Fruit fly (Drosophila melanogaster): ENCODE results near the gene Sgs8.

DNA sequence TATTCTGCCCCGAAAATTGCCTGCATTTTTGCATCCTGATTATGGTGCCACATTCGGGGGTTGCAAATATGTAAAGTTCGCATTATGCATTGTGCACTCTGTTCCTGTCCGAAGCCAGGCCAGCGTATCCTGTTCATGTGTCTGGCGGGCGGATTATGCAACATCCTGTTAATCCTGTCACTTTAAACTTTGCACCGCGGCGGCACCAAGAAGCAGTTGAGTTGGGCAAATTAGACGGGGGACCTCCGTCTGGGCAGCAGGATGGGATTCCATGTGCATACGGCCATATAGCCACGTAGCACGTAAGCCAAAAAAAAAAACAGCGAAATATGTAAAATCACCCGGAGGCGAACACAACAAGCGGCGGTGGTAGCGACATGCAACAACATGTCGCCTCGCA is 19.7 kb downstream of the Sgs8 start:
- TF ChIP-seq Crg-1 (GFP tag; optimal IDR thresholded peaks at IDR 0.05): no peak
- TF ChIP-seq cnc (optimal IDR thresholded peaks at IDR 0.05): no peak
